Worm (Caenorhabditis elegans) whole organism, mixed stage, embryonic: ENCODE measurements around the gene ubc-24.

Experiments used
- M03D4.4 ChIP-seq: sonication (generic microtip); optimal IDR thresholded peaks from 2 replicates; lab custom pipeline; 2017; ENCODE audit warnings: mild to moderate bottlenecking, missing genetic modification characterization, missing compliant biosample characterization
- bed-3 ChIP-seq: fragments of 200-800 bp; sonication (Bioruptor generic); optimal IDR thresholded peaks from 3 replicates; lab custom pipeline; 2018; ENCODE audit warnings: mild to moderate bottlenecking, missing genetic modification characterization, moderate library complexity, missing compliant biosample characterization
- blmp-1 ChIP-seq: fragments of 150-350 bp; optimal IDR thresholded peaks from 2 replicates; lab custom pipeline; 2014; ENCODE audit warnings: missing biosample characterization, missing genetic modification characterization
- ceh-39 ChIP-seq: fragments of 150-350 bp; optimal IDR thresholded peaks from 2 replicates; lab custom pipeline; 2014; ENCODE audit warnings: missing biosample characterization, missing genetic modification characterization
- ceh-43 ChIP-seq: fragments of 200-800 bp; sonication (Bioruptor generic); optimal IDR thresholded peaks from 2 replicates; lab custom pipeline; 2018; ENCODE audit warnings: mild to moderate bottlenecking, missing genetic modification characterization, moderate library complexity, missing compliant biosample characterization
- ceh-83 ChIP-seq: fragments of 200-800 bp; sonication (Bioruptor generic); optimal IDR thresholded peaks from 2 replicates; lab custom pipeline; 2018; ENCODE audit warnings: mild to moderate bottlenecking, missing genetic modification characterization, missing compliant biosample characterization
- ces-1 ChIP-seq: fragments of 150-350 bp; optimal IDR thresholded peaks from 2 replicates; lab custom pipeline; 2014; ENCODE audit warnings: missing biosample characterization, missing genetic modification reagents, missing genetic modification characterization
- cnd-1 ChIP-seq: fragments of 200-800 bp; sonication (Bioruptor generic); optimal IDR thresholded peaks from 2 replicates; lab custom pipeline; 2018; ENCODE audit warnings: mild to moderate bottlenecking, missing genetic modification characterization, missing compliant biosample characterization
- drap-1 ChIP-seq: fragments of 200-800 bp; sonication (Bioruptor generic); optimal IDR thresholded peaks from 3 replicates; lab custom pipeline; 2018; ENCODE audit warnings: mild to moderate bottlenecking, missing genetic modification characterization, missing compliant biosample characterization
- elt-3 ChIP-seq: fragments of 150-350 bp; optimal IDR thresholded peaks from 2 replicates; lab custom pipeline; 2014; ENCODE audit warnings: missing biosample characterization, missing genetic modification characterization
- flh-1 ChIP-seq: fragments of 200-800 bp; sonication (Bioruptor generic); optimal IDR thresholded peaks from 2 replicates; lab custom pipeline; 2018; ENCODE audit warnings: mild to moderate bottlenecking, missing genetic modification characterization, moderate library complexity, missing compliant biosample characterization
- ham-2 ChIP-seq: fragments of 200-800 bp; sonication (Bioruptor generic); optimal IDR thresholded peaks from 2 replicates; lab custom pipeline; 2018; ENCODE audit warnings: mild to moderate bottlenecking, missing genetic modification characterization, missing compliant biosample characterization
- hlh-1 ChIP-seq: fragments of 150-350 bp; optimal IDR thresholded peaks from 2 replicates; lab custom pipeline; 2014; ENCODE audit warnings: missing biosample characterization, missing genetic modification reagents, missing genetic modification characterization
- lin-13 ChIP-seq: fragments of 150-350 bp; optimal IDR thresholded peaks from 2 replicates; lab custom pipeline; 2014; ENCODE audit warnings: missing biosample characterization, missing genetic modification characterization
- lin-32 ChIP-seq: fragments of 200-800 bp; sonication (Bioruptor generic); optimal IDR thresholded peaks from 2 replicates; lab custom pipeline; 2018; ENCODE audit warnings: mild to moderate bottlenecking, missing genetic modification characterization, missing compliant biosample characterization
- lsy-2 ChIP-seq: fragments of 150-350 bp; optimal IDR thresholded peaks from 2 replicates; lab custom pipeline; 2014; ENCODE audit warnings: missing biosample characterization, missing genetic modification characterization
- mab-5 ChIP-seq: fragments of 150-350 bp; optimal IDR thresholded peaks from 2 replicates; lab custom pipeline; 2014; ENCODE audit warnings: missing biosample characterization, missing genetic modification characterization
- mep-1 ChIP-seq: fragments of 150-350 bp; optimal IDR thresholded peaks from 2 replicates; lab custom pipeline; 2017; ENCODE audit warnings: missing biosample characterization, missing genetic modification reagents, missing genetic modification characterization, inconsistent platforms
- mls-2 ChIP-seq: sonication (generic microtip); optimal IDR thresholded peaks from 2 replicates; lab custom pipeline; 2016; ENCODE audit warnings: mild to moderate bottlenecking, missing genetic modification characterization, moderate library complexity, missing compliant biosample characterization
- nhr-12 ChIP-seq: fragments of 150-350 bp; optimal IDR thresholded peaks from 2 replicates; lab custom pipeline; 2014; ENCODE audit warnings: missing biosample characterization, missing genetic modification characterization
- nhr-2 ChIP-seq: fragments of 150-350 bp; optimal IDR thresholded peaks from 2 replicates; lab custom pipeline; 2014; ENCODE audit warnings: missing biosample characterization, missing genetic modification characterization
- nhr-237 ChIP-seq: fragments of 150-350 bp; optimal IDR thresholded peaks from 2 replicates; lab custom pipeline; 2014; ENCODE audit warnings: missing biosample characterization, missing genetic modification characterization
- nhr-28 ChIP-seq: fragments of 150-350 bp; optimal IDR thresholded peaks from 2 replicates; lab custom pipeline; 2014; ENCODE audit warnings: missing biosample characterization, missing genetic modification characterization
- nhr-76 ChIP-seq: sonication (generic microtip); optimal IDR thresholded peaks from 2 replicates; lab custom pipeline; 2017; ENCODE audit warnings: missing biosample characterization, missing genetic modification characterization
- pha-4 ChIP-seq: fragments of 150-350 bp; optimal IDR thresholded peaks from 2 replicates; lab custom pipeline; 2018; ENCODE audit warnings: missing biosample characterization, missing genetic modification reagents, missing genetic modification characterization
- snpc-4 ChIP-seq: fragments of 150-350 bp; optimal IDR thresholded peaks from 2 replicates; lab custom pipeline; 2014; ENCODE audit warnings: missing biosample characterization, missing genetic modification characterization
- sptf-1 ChIP-seq: sonication (generic microtip); optimal IDR thresholded peaks from 2 replicates; lab custom pipeline; 2017; ENCODE audit warnings: mild to moderate bottlenecking, missing genetic modification characterization, moderate library complexity, missing compliant biosample characterization
- tbx-8 ChIP-seq: fragments of 200-800 bp; sonication (Bioruptor generic); optimal IDR thresholded peaks from 2 replicates; lab custom pipeline; 2018; ENCODE audit warnings: mild to moderate bottlenecking, missing genetic modification characterization, moderate library complexity, missing compliant biosample characterization
- unc-120 ChIP-seq: sonication (generic microtip); optimal IDR thresholded peaks from 2 replicates; lab custom pipeline; 2017; ENCODE audit warnings: missing genetic modification characterization, missing compliant biosample characterization; ENCODE audit not compliant: poor library complexity, severe bottlenecking
- unc-39 ChIP-seq: fragments of 150-350 bp; optimal IDR thresholded peaks from 2 replicates; lab custom pipeline; 2014; ENCODE audit warnings: missing biosample characterization, missing genetic modification characterization
- unc-62 ChIP-seq: fragments of 150-350 bp; optimal IDR thresholded peaks from 2 replicates; lab custom pipeline; 2014; ENCODE audit warnings: missing biosample characterization, missing genetic modification reagents, missing genetic modification characterization
- zip-8 ChIP-seq: fragments of 150-350 bp; optimal IDR thresholded peaks from 2 replicates; lab custom pipeline; 2014; ENCODE audit warnings: missing biosample characterization, missing genetic modification characterization
- ztf-11 ChIP-seq: fragments of 150-350 bp; optimal IDR thresholded peaks from 2 replicates; lab custom pipeline; 2014; ENCODE audit warnings: missing biosample characterization, missing genetic modification characterization

ubc-24 gene

DNA sequence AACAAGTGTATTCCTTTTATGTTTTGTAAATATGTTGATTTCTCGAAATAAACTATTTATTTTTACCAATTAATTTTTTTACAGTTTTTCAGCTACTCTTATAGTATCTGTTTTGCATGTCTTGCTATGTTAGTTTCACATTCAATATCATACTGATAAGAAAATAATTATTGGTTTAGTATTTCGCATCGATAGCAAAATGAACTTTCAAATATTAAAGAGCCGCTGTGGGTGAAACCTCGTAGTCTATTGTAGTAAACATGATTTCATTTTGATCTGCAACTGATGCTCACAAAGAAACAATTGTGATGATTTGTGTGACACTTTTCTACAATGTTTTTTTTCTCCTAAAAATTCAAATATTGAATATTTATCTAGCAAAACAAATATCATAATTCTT is 13.2 kb upstream of the ubc-24 start:
- no peak for TF ChIP-seq nhr-76 (tag; lab: Kevin White, UChicago)
- no peak for TF ChIP-seq lin-13 (tag; lab: Kevin White, UChicago)
- no peak for TF ChIP-seq cnd-1
- no peak for TF ChIP-seq ztf-11 (tag; lab: Kevin White, UChicago)
- no peak for TF ChIP-seq bed-3 (GFP tag; lab: Kevin White, UChicago)
- TF ChIP-seq mep-1 (tag; lab: Kevin White, UChicago), result no peak
- no peak for TF ChIP-seq nhr-28 (tag; lab: Kevin White, UChicago)
- no peak for TF ChIP-seq ham-2
- TF ChIP-seq mls-2 (tag; lab: Kevin White, UChicago), result no peak
- no peak for TF ChIP-seq unc-120
- TF ChIP-seq drap-1 (GFP tag; lab: Kevin White, UChicago), result no peak
- no peak for TF ChIP-seq lsy-2 (tag; lab: Kevin White, UChicago)
- TF ChIP-seq nhr-12 (tag; lab: Kevin White, UChicago), result no peak
- no peak for TF ChIP-seq ces-1 (GFP tag; lab: Kevin White, UChicago)
- no peak for TF ChIP-seq snpc-4
- no peak for TF ChIP-seq flh-1 (GFP tag; lab: Kevin White, UChicago)
- no peak for TF ChIP-seq pha-4 (tag; lab: Kevin White, UChicago)
- TF ChIP-seq unc-39 (tag; lab: Kevin White, UChicago), result no peak
- no peak for TF ChIP-seq nhr-2 (tag; lab: Kevin White, UChicago)
- TF ChIP-seq, all 35 proteins: peak for 0

DNA sequence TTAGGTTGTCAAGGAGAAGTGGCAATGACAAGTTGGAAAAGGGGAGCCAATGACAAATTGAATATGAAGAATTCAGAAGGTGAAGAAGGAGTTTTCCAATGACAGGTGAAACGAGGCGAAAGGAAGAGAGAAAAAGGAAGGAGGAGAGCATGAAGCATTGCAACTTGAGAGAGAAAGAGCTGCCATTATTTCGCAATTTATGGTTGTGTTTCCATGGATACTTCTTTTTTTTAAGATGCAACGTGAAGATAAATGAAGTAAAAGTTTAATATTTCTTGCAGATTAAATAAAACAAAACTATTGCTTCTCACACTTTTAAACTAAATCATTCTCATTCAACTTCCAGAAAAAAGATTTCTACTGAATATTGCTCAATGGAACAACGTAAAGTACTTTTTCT is 11.2 kb upstream of the ubc-24 start, which contains the start of gene F49E12.8:
F49E12.8 (minus strand) TSS at position 101 of the 400 bp plus-strand sequence.
- no peak for TF ChIP-seq mls-2 (tag; lab: Kevin White, UChicago)
- TF ChIP-seq lin-13 (tag; lab: Kevin White, UChicago), result no peak
- no peak for TF ChIP-seq unc-120
- TF ChIP-seq snpc-4, result no peak

DNA sequence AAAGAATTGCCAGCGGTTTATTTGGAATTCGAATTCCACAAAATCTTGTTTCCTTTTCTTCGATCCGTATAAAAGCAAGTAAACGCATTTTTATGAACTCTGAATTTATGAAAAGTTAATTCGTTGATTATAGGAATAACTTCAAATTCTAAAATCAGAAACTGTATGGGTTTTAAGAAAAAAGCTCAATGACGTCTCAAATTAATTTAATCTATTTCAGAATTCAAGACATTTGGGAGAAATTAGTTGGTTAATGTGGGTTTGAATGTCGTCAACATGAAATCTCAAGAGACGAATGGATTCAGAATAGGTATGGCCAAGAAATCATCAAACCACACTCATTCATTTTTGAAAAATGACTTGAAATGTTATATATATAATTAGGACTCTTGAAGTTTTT is 9.4 kb upstream of the ubc-24 start, which contains the start of gene F49E12.7:
F49E12.7 (minus strand) TSS at position 101 of the 400 bp plus-strand sequence.
- TF ChIP-seq snpc-4, result no peak
- no peak for TF ChIP-seq ceh-39 (tag; lab: Kevin White, UChicago)
- no peak for TF ChIP-seq elt-3
- TF ChIP-seq drap-1 (GFP tag; lab: Kevin White, UChicago), result no peak
- TF ChIP-seq hlh-1, result no peak
- TF ChIP-seq sptf-1 (tag; lab: Kevin White, UChicago), result no peak
- no peak for TF ChIP-seq tbx-8 (GFP tag; lab: Kevin White, UChicago)
- no peak for TF ChIP-seq nhr-237
- no peak for TF ChIP-seq flh-1 (GFP tag; lab: Kevin White, UChicago)
- TF ChIP-seq ceh-83, result no peak
- no peak for TF ChIP-seq ztf-11 (tag; lab: Kevin White, UChicago)
- TF ChIP-seq nhr-12 (tag; lab: Kevin White, UChicago), result no peak
- no peak for TF ChIP-seq M03D4.4
- TF ChIP-seq nhr-28 (tag; lab: Kevin White, UChicago), result no peak
- no peak for TF ChIP-seq unc-62 (GFP tag; lab: Kevin White, UChicago)
- TF ChIP-seq mep-1 (tag; lab: Kevin White, UChicago), result no peak

DNA sequence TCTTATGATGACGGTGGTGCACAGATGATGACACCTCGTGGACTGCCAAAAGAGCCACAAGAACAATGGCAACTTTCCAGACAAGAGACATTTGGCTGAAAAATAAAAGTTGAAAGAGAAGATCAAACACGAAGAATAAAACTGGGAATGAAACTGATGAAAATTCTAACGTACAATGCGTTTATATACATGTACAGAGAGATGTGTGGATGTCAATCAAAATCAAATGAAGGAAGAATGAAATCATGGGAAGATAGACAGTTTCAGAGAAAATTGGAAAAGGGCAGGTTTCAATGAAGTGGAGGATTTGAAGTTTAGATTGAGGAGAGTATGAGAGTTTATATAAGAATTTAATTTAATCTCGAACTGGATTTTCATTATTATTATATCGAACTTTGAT is 6.3 kb upstream of the ubc-24 start, which contains the start of gene dod-23:
dod-23 (minus strand) TSS at position 101 of the 400 bp plus-strand sequence.
- no peak for TF ChIP-seq unc-62 (GFP tag; lab: Kevin White, UChicago)
- TF ChIP-seq nhr-76 (tag; lab: Kevin White, UChicago), result no peak
- no peak for TF ChIP-seq bed-3 (GFP tag; lab: Kevin White, UChicago)
- TF ChIP-seq elt-3, result no peak
- no peak for TF ChIP-seq unc-39 (tag; lab: Kevin White, UChicago)

DNA sequence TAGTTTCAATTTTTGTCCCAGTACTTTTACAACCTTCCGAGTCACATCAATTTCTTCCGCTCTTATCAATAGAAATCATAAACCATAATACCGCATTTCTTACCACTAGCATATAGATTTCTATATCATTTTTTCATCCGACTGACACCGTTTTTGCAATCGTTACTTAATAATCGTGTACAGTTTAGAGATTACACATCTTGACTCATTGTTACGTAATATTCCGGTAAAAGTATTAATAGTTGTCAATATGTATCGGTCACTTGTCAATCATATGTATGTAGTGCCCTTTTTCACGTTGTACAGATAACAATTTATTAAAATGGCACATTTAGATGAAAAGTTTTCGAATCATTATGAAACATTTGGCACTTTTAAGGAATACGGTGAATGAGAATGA is 5.4 kb upstream of the ubc-24 start:
- TF ChIP-seq unc-62 (GFP tag; lab: Kevin White, UChicago), result peak; percentile 40
- peak; percentile 70 for TF ChIP-seq zip-8
- TF ChIP-seq lin-32 (GFP tag; lab: Kevin White, UChicago), result no peak

DNA sequence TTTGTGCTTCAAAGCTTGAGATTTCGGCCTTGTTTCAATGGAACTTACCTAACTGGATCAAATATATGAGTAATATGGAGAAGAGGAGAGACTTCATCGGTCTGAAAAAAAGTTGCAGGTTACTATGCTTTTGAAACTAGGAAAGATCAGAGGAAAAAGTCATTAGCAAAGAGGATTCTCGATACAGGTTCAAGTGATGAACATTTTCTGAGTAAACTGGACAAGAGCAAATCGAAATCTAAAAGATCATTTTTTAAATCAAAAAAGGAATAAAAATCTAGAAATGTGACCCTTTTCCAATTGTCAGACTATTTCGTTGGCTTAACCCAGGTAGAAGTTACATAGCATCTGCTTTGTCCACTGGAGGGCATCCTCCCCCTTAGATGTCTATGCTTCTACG is 655 bp upstream of the ubc-24 start, which contains the start of gene skpo-1:
skpo-1 (minus strand) TSS at position 101 of the 400 bp plus-strand sequence.
- TF ChIP-seq ces-1 (GFP tag; lab: Kevin White, UChicago), result no peak
- no peak for TF ChIP-seq mep-1 (tag; lab: Kevin White, UChicago)
- no peak for TF ChIP-seq ceh-39 (tag; lab: Kevin White, UChicago)
- TF ChIP-seq unc-62 (GFP tag; lab: Kevin White, UChicago), result no peak
- TF ChIP-seq lin-13 (tag; lab: Kevin White, UChicago), result no peak
- TF ChIP-seq bed-3 (GFP tag; lab: Kevin White, UChicago), result no peak
- no peak for TF ChIP-seq tbx-8 (GFP tag; lab: Kevin White, UChicago)
- TF ChIP-seq ceh-43 (GFP tag; lab: Kevin White, UChicago), result no peak
- TF ChIP-seq pha-4 (tag; lab: Kevin White, UChicago), result no peak
- TF ChIP-seq nhr-2 (tag; lab: Kevin White, UChicago), result no peak
- no peak for TF ChIP-seq nhr-28 (tag; lab: Kevin White, UChicago)
- no peak for TF ChIP-seq unc-39 (tag; lab: Kevin White, UChicago)
- TF ChIP-seq elt-3, result no peak
- TF ChIP-seq lsy-2 (tag; lab: Kevin White, UChicago), result no peak
- no peak for TF ChIP-seq blmp-1 (tag; lab: Kevin White, UChicago)
- TF ChIP-seq mab-5, result no peak
